Fruit fly (Drosophila melanogaster): ENCODE measurements around the gene CG42716.

DNA sequence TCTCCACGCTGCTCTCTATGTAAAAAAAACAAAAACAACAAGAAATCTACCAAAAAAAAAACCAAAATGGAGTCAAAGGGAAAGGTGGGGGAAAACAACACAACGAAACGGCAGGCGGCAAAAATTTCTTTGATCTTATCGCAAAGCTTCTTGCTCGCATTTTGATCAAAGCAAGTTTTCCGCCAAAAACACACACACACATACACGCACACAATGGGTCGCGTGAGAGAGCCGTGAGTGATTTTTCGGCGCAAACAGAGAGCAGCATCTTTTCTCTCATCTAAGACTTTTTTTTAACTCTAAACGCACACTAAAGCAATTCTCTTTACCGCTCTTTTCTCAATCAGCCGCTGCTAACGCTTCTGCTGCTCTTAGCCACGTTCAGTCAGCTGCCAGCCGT, 4.7 kb upstream of the CG42716 start:
- TF ChIP-seq CTCF (optimal IDR thresholded peaks at IDR 0.05) (no peak), CG8478 (optimal IDR thresholded peaks at IDR 0.05) (no peak)

Data from S2 (cell line).